Worm (Caenorhabditis elegans) whole organism, L3 larva: ENCODE data around the gene W06F12.2.

Source experiments
- aly-2 ChIP-seq: fragments of 150-350 bp; optimal IDR thresholded peaks from 2 replicates; lab custom pipeline; 2014; ENCODE audit warnings: missing biosample characterization, missing genetic modification characterization
- ceh-16 ChIP-seq: sonication (generic microtip); optimal IDR thresholded peaks from 2 replicates; lab custom pipeline; 2017; ENCODE audit warnings: missing biosample characterization, missing genetic modification characterization
- ceh-28 ChIP-seq: fragments of 150-350 bp; optimal IDR thresholded peaks from 2 replicates; lab custom pipeline; 2014; ENCODE audit warnings: missing biosample characterization, missing genetic modification reagents, missing genetic modification characterization
- ceh-9 ChIP-seq: sonication (generic microtip); optimal IDR thresholded peaks from 2 replicates; lab custom pipeline; 2018; ENCODE audit warnings: missing biosample characterization, missing genetic modification characterization
- egl-27 ChIP-seq: sonication (generic microtip); optimal IDR thresholded peaks from 4 replicates; lab custom pipeline; 2017; ENCODE audit warnings: missing biosample characterization, missing genetic modification reagents, missing genetic modification characterization
- egl-5 ChIP-seq: fragments of 150-350 bp; optimal IDR thresholded peaks from 2 replicates; lab custom pipeline; 2017; ENCODE audit warnings: missing biosample characterization, missing genetic modification reagents, missing genetic modification characterization, inconsistent platforms
- elt-1 ChIP-seq: fragments of 150-350 bp; optimal IDR thresholded peaks from 2 replicates; lab custom pipeline; 2014; ENCODE audit warnings: missing biosample characterization, missing genetic modification characterization
- elt-2 ChIP-seq: sonication (generic microtip); optimal IDR thresholded peaks from 2 replicates; lab custom pipeline; 2016; ENCODE audit warnings: missing genetic modification reagents, mild to moderate bottlenecking, missing genetic modification characterization, missing compliant biosample characterization
- elt-3 ChIP-seq, 3 experiments: fragments of 150-350 bp in 1 of 3; sonication (generic microtip) in 2 of 3; optimal IDR thresholded peaks; 2 replicates in 2 of 3; 4 replicates in 1 of 3; lab custom pipeline; 2014 to 2017; ENCODE audit warnings: missing biosample characterization in 3 of 3, missing genetic modification characterization in 3 of 3
- eor-1 ChIP-seq, 2 experiments: fragments of 150-350 bp; optimal IDR thresholded peaks; 2 replicates each; lab custom pipeline; 2014 to 2018; ENCODE audit warnings: missing biosample characterization in 2 of 2, missing genetic modification characterization in 2 of 2
- fkh-2 ChIP-seq: fragments of 150-350 bp; optimal IDR thresholded peaks from 2 replicates; lab custom pipeline; 2014; ENCODE audit warnings: missing biosample characterization, missing genetic modification reagents, missing genetic modification characterization
- hmg-11 ChIP-seq: sonication (generic microtip); optimal IDR thresholded peaks from 2 replicates; lab custom pipeline; 2016; ENCODE audit warnings: missing genetic modification characterization, missing compliant biosample characterization
- jun-1 ChIP-seq: fragments of 150-350 bp; optimal IDR thresholded peaks from 2 replicates; lab custom pipeline; 2014; ENCODE audit warnings: missing biosample characterization, missing genetic modification reagents, missing genetic modification characterization
- lin-39 ChIP-seq: fragments of 150-350 bp; optimal IDR thresholded peaks from 2 replicates; lab custom pipeline; 2018; ENCODE audit warnings: missing biosample characterization, missing genetic modification reagents, missing genetic modification characterization
- mdl-1 ChIP-seq: fragments of 150-350 bp; optimal IDR thresholded peaks from 2 replicates; lab custom pipeline; 2014; ENCODE audit warnings: missing biosample characterization, missing genetic modification characterization
- nfya-1 ChIP-seq: sonication (generic microtip); optimal IDR thresholded peaks from 2 replicates; lab custom pipeline; 2017; ENCODE audit warnings: missing genetic modification characterization, mild to moderate bottlenecking, missing compliant biosample characterization, antibody characterized with exemption, moderate library complexity; ENCODE audit not compliant: insufficient read depth
- nhr-12 ChIP-seq: fragments of 150-350 bp; optimal IDR thresholded peaks from 2 replicates; lab custom pipeline; 2014; ENCODE audit warnings: missing biosample characterization, missing genetic modification characterization
- nhr-23 ChIP-seq: fragments of 150-350 bp; optimal IDR thresholded peaks from 2 replicates; lab custom pipeline; 2014; ENCODE audit warnings: missing biosample characterization, missing genetic modification reagents, missing genetic modification characterization
- nhr-25 ChIP-seq: sonication (generic microtip); optimal IDR thresholded peaks from 2 replicates; lab custom pipeline; 2017; ENCODE audit warnings: missing biosample characterization, missing genetic modification characterization
- nhr-28 ChIP-seq: fragments of 150-350 bp; optimal IDR thresholded peaks from 2 replicates; lab custom pipeline; 2014; ENCODE audit warnings: missing biosample characterization, missing genetic modification characterization
- nhr-43 ChIP-seq: sonication (generic microtip); optimal IDR thresholded peaks from 2 replicates; lab custom pipeline; 2016; ENCODE audit warnings: mild to moderate bottlenecking, missing genetic modification characterization, missing compliant biosample characterization; ENCODE audit not compliant: poor library complexity, severe bottlenecking
- nhr-76 ChIP-seq: fragments of 150-350 bp; sonication (generic microtip); optimal IDR thresholded peaks from 5 replicates; lab custom pipeline; 2014; ENCODE audit warnings: missing biosample characterization, missing genetic modification characterization
- nhr-77 ChIP-seq: fragments of 150-350 bp; optimal IDR thresholded peaks from 2 replicates; lab custom pipeline; 2014; ENCODE audit warnings: missing biosample characterization, missing genetic modification characterization
- pqm-1 ChIP-seq: fragments of 150-350 bp; optimal IDR thresholded peaks from 2 replicates; lab custom pipeline; 2017; ENCODE audit warnings: missing biosample characterization, missing genetic modification characterization, inconsistent platforms
- sea-2 ChIP-seq: fragments of 150-350 bp; sonication (generic microtip); optimal IDR thresholded peaks from 4 replicates; lab custom pipeline; 2014; ENCODE audit warnings: missing biosample characterization, missing genetic modification reagents, missing genetic modification characterization
- skn-1 ChIP-seq: fragments of 150-350 bp; optimal IDR thresholded peaks from 2 replicates; lab custom pipeline; 2014; ENCODE audit warnings: missing biosample characterization, missing genetic modification characterization
- snpc-4 ChIP-seq: fragments of 150-350 bp; optimal IDR thresholded peaks from 2 replicates; lab custom pipeline; 2014; ENCODE audit warnings: missing biosample characterization, missing genetic modification characterization
- zag-1 ChIP-seq: fragments of 150-350 bp; optimal IDR thresholded peaks from 2 replicates; lab custom pipeline; 2014; ENCODE audit warnings: missing biosample characterization, missing genetic modification characterization
- ztf-4 ChIP-seq: fragments of 150-350 bp; optimal IDR thresholded peaks from 2 replicates; lab custom pipeline; 2014; ENCODE audit warnings: missing biosample characterization, missing genetic modification characterization

Gene W06F12.2

ce11 chrIII:13763260-13764112 is 32.0 kb upstream of the W06F12.2 start (continued):
- TF ChIP-seq nhr-25 (tag; lab: Kevin White, UChicago) (no peak), aly-2 (no peak)

ce11 chrIII:13762046-13762445 is 30.6 kb upstream of the W06F12.2 start, which contains the start of gene dbn-1:
dbn-1 (minus strand) TSS chrIII:13762069.
- peak; percentile 76 for TF ChIP-seq elt-2 (tag; lab: Kevin White, UChicago)
- no peak for TF ChIP-seq mdl-1
- TF ChIP-seq eor-1 (tag; optimal IDR thresholded peaks at IDR 0.05; lab: Kevin White, UChicago), result no peak
- TF ChIP-seq pqm-1 (tag; lab: Kevin White, UChicago), result peak; percentile 63
- no peak for TF ChIP-seq aly-2
- peak; percentile 24 for TF ChIP-seq nhr-23 (tag; lab: Kevin White, UChicago)
- peak; percentile 12 for TF ChIP-seq jun-1 (tag; lab: Kevin White, UChicago)
- TF ChIP-seq, all 47 proteins: peak for 4

ce11 chrIII:13761022-13761421 is 29.5 kb upstream of the W06F12.2 start:
- TF ChIP-seq elt-3 (tag; optimal IDR thresholded peaks at IDR 0.05; lab: Kevin White, UChicago) (no peak), ceh-28 (no peak), nhr-28 (tag; lab: Kevin White, UChicago) (no peak), nhr-12 (tag; lab: Kevin White, UChicago) (no peak), ztf-4 (no peak), zag-1 (tag; lab: Kevin White, UChicago) (no peak), nhr-77 (tag; lab: Kevin White, UChicago) (no peak), mdl-1 (no peak), sea-2 (GFP tag; lab: Kevin White, UChicago) (no peak), egl-27 (tag; lab: Kevin White, UChicago) (no peak), skn-1 (tag; lab: Kevin White, UChicago) (no peak), eor-1 (tag; optimal IDR thresholded peaks at IDR 0.05; lab: Kevin White, UChicago) (no peak), elt-2 (tag; lab: Kevin White, UChicago) (no peak)

- TF ChIP-seq nhr-76 (tag; lab: Kevin White, UChicago), result no peak
- no peak for TF ChIP-seq pqm-1 (tag; lab: Kevin White, UChicago)
- TF ChIP-seq egl-27 (tag; lab: Kevin White, UChicago), result no peak
- TF ChIP-seq jun-1 (tag; lab: Kevin White, UChicago), result no peak
- no peak for TF ChIP-seq elt-2 (tag; lab: Kevin White, UChicago)
- no peak for TF ChIP-seq egl-5
- TF ChIP-seq snpc-4, result no peak
- TF ChIP-seq lin-39, result no peak
- TF ChIP-seq sea-2 (GFP tag; lab: Kevin White, UChicago), result no peak
- no peak for TF ChIP-seq elt-1 (tag; lab: Kevin White, UChicago)
Measured at ce11 chrIII:13759691-13760090, 28.2 kb upstream of the W06F12.2 start.

ce11 chrIII:13755689-13756088 is 24.2 kb upstream of the W06F12.2 start, which contains the start of gene toca-2:
toca-2 (plus strand) TSS chrIII:13755896.
- TF ChIP-seq ceh-9 (tag; lab: Kevin White, UChicago), result no peak
- TF ChIP-seq nhr-25 (tag; lab: Kevin White, UChicago), result no peak
- TF ChIP-seq sea-2 (GFP tag; lab: Kevin White, UChicago), result no peak
- TF ChIP-seq ztf-4, result no peak
- TF ChIP-seq nhr-43 (tag; lab: Kevin White, UChicago), result no peak
- TF ChIP-seq nfya-1 (tag; lab: Kevin White, UChicago), result no peak
- no peak for TF ChIP-seq nhr-77 (tag; lab: Kevin White, UChicago)
- TF ChIP-seq snpc-4, result no peak
- no peak for TF ChIP-seq eor-1 (tag; optimal IDR thresholded peaks at IDR 0.05; lab: Kevin White, UChicago)
- no peak for TF ChIP-seq jun-1 (tag; lab: Kevin White, UChicago)
- no peak for TF ChIP-seq ceh-16 (tag; lab: Kevin White, UChicago)
- no peak for TF ChIP-seq nhr-12 (tag; lab: Kevin White, UChicago)
- no peak for TF ChIP-seq fkh-2 (tag; lab: Kevin White, UChicago)
- no peak for TF ChIP-seq nhr-76 (tag; lab: Kevin White, UChicago)
- no peak for TF ChIP-seq hmg-11 (tag; lab: Kevin White, UChicago)
